Fruit fly (Drosophila melanogaster) whole organism, pupa: ENCODE measurements around the gene nkt.

ENCODE experiments used
- CG13204 ChIP-seq: fragments of 200-800 bp; sonication (Bioruptor generic); optimal IDR thresholded peaks from 2 replicates; lab custom pipeline; 2018; ENCODE audit warnings: missing biosample characterization, mild to moderate bottlenecking, missing genetic modification characterization, moderate library complexity
- CG14655 ChIP-seq: fragments of 200-800 bp; sonication (Bioruptor generic); optimal IDR thresholded peaks from 3 replicates; lab custom pipeline; 2017; ENCODE audit warnings: mild to moderate bottlenecking, missing biosample characterization, missing genetic modification reagents, missing genetic modification characterization
- CG15710 ChIP-seq: fragments of 200-800 bp; sonication (Bioruptor generic); optimal IDR thresholded peaks from 2 replicates; lab custom pipeline; 2018; ENCODE audit warnings: missing biosample characterization, mild to moderate bottlenecking, missing genetic modification characterization, moderate library complexity
- CG17806 ChIP-seq: fragments of 200-800 bp; sonication (Bioruptor generic); optimal IDR thresholded peaks from 2 replicates; lab custom pipeline; 2018; ENCODE audit warnings: missing biosample characterization, mild to moderate bottlenecking, missing genetic modification characterization, moderate library complexity
- CG32121 ChIP-seq: fragments of 200-800 bp; sonication (Bioruptor generic); IDR thresholded peaks from 2 replicates; pipeline ENCODE4 v1.3.6; 2022; ENCODE audit warnings: missing biosample characterization, missing genetic modification characterization
- CG34367 ChIP-seq: fragments of 200-800 bp; sonication (Bioruptor generic); optimal IDR thresholded peaks from 2 replicates; lab custom pipeline; 2018; ENCODE audit warnings: missing biosample characterization, mild to moderate bottlenecking, missing genetic modification characterization
- CG9948 ChIP-seq: fragments of 200-800 bp; sonication (Bioruptor generic); optimal IDR thresholded peaks from 2 replicates; lab custom pipeline; 2018; ENCODE audit warnings: missing biosample characterization, mild to moderate bottlenecking, missing genetic modification characterization, moderate library complexity
- D1 ChIP-seq: fragments of 200-800 bp; sonication (Bioruptor generic); optimal IDR thresholded peaks from 2 replicates; lab custom pipeline; 2018; ENCODE audit warnings: missing biosample characterization, mild to moderate bottlenecking, missing genetic modification characterization, moderate library complexity
- EcR ChIP-seq: fragments of 200-800 bp; sonication (Bioruptor generic); optimal IDR thresholded peaks from 3 replicates; lab custom pipeline; 2019; ENCODE audit warnings: missing biosample characterization, missing genetic modification characterization, mild to moderate bottlenecking, moderate library complexity, missing genetic modification reagents
- Ets98B ChIP-seq: fragments of 200-800 bp; sonication (Bioruptor generic); IDR thresholded peaks from 2 replicates; pipeline ENCODE4 v1.3.6; 2022; ENCODE audit warnings: missing biosample characterization, missing genetic modification characterization

DNA sequence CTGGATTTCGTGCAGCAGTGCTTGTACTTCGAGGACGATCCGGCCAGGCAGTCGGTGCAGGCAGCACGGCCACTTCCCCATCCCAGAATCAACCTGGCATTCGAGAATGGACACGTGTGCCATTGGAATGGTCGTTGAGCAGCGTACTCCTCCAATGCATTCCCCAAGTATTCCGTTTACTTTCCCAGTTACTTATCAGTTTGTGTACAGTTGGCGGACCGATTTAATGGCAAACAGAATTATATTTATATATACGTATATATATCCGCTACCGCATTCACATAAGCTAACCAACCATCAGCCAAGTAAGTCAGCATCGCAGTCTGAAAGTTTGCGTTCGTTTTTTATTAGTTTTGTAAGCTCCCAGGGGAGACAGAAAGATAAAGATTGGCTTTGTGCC is 12.5 kb downstream of the nkt start:
- no peak for TF ChIP-seq CG17806
- no peak for TF ChIP-seq D1
- TF ChIP-seq EcR (GFP tag; lab: Kevin White, UChicago) = no peak
- TF ChIP-seq Ets98B (GFP tag; lab: Robert Waterston, UW) = no peak
- peak; percentile 28 for TF ChIP-seq CG13204 (GFP tag; lab: Kevin White, UChicago)
- peak; percentile 10 for TF ChIP-seq CG34367
- no peak for TF ChIP-seq CG15710 (tag; lab: Kevin White, UChicago)
- no peak for TF ChIP-seq CG9948 (tag; lab: Kevin White, UChicago)
- no peak for TF ChIP-seq CG14655 (GFP tag; lab: Kevin White, UChicago)
- TF ChIP-seq CG32121 (GFP tag; lab: Robert Waterston, UW) = no peak
